Fruit fly (Drosophila melanogaster) whole organism, embryonic: ENCODE results near the gene CG5440.

ENCODE experiments used
- ATbp ChIP-seq: fragments of 200-800 bp; sonication (Bioruptor generic); optimal IDR thresholded peaks from 2 replicates; lab custom pipeline; 2017; ENCODE audit warnings: missing biosample characterization, mild to moderate bottlenecking, missing genetic modification characterization, missing genetic modification reagents
- Ada2b ChIP-seq: fragments of 200-800 bp; sonication (Bioruptor generic); IDR thresholded peaks from 2 replicates; pipeline ENCODE4 v1.3.6; 2022; ENCODE audit warnings: missing biosample characterization, missing genetic modification characterization
- Atf6 ChIP-seq: fragments of 200-800 bp; sonication (Bioruptor generic); IDR thresholded peaks from 2 replicates; pipeline ENCODE4 v1.3.6; 2022; ENCODE audit warnings: missing biosample characterization, missing genetic modification characterization
- Bteb2 ChIP-seq: fragments of 200-800 bp; sonication (Bioruptor generic); optimal IDR thresholded peaks from 2 replicates; lab custom pipeline; 2016; ENCODE audit warnings: missing biosample characterization, missing genetic modification characterization
- CG11504 ChIP-seq: fragments of 200-800 bp; sonication (Bioruptor generic); optimal IDR thresholded peaks from 3 replicates; lab custom pipeline; 2019; ENCODE audit warnings: missing biosample characterization, mild to moderate bottlenecking, missing genetic modification characterization, moderate library complexity
- CG12155 ChIP-seq: fragments of 200-800 bp; sonication (Bioruptor generic); optimal IDR thresholded peaks from 3 replicates; lab custom pipeline; 2016; ENCODE audit warnings: missing biosample characterization, missing genetic modification characterization
- CG12236 ChIP-seq: fragments of 200-800 bp; sonication (Bioruptor generic); optimal IDR thresholded peaks from 2 replicates; lab custom pipeline; 2016; ENCODE audit warnings: missing biosample characterization, missing genetic modification characterization
- CG12391 ChIP-seq: fragments of 200-800 bp; sonication (Bioruptor generic); optimal IDR thresholded peaks from 3 replicates; lab custom pipeline; 2018; ENCODE audit warnings: missing biosample characterization, mild to moderate bottlenecking, missing genetic modification characterization, moderate library complexity
- CG12942 ChIP-seq: fragments of 200-800 bp; sonication (Bioruptor generic); optimal IDR thresholded peaks from 3 replicates; lab custom pipeline; 2016; ENCODE audit warnings: missing biosample characterization, missing genetic modification characterization
- CG13424 ChIP-seq: fragments of 200-800 bp; sonication (Bioruptor generic); optimal IDR thresholded peaks from 2 replicates; lab custom pipeline; 2019; ENCODE audit warnings: missing biosample characterization, mild to moderate bottlenecking, missing genetic modification characterization, moderate library complexity
- CG14667 ChIP-seq: fragments of 200-800 bp; sonication (Bioruptor generic); IDR thresholded peaks from 2 replicates; pipeline ENCODE4 v1.3.6; 2022; ENCODE audit warnings: missing biosample characterization, missing genetic modification characterization
- CG14965 ChIP-seq: fragments of 200-800 bp; sonication (Bioruptor generic); optimal IDR thresholded peaks from 2 replicates; lab custom pipeline; 2016; ENCODE audit warnings: missing biosample characterization, missing genetic modification characterization, borderline replicate concordance
- CG15514 ChIP-seq: fragments of 200-800 bp; sonication (Bioruptor generic); optimal IDR thresholded peaks from 3 replicates; lab custom pipeline; 2017; ENCODE audit warnings: missing biosample characterization, missing genetic modification characterization, mild to moderate bottlenecking, moderate library complexity, missing genetic modification reagents
- CG1603 ChIP-seq: fragments of 200-800 bp; sonication (Bioruptor generic); optimal IDR thresholded peaks from 2 replicates; lab custom pipeline; 2019; ENCODE audit warnings: missing biosample characterization, mild to moderate bottlenecking, missing genetic modification characterization, moderate library complexity
- CG17385 ChIP-seq: fragments of 200-800 bp; sonication (Bioruptor generic); optimal IDR thresholded peaks from 3 replicates; lab custom pipeline; 2018; ENCODE audit warnings: missing biosample characterization, mild to moderate bottlenecking, missing genetic modification characterization
- CG18764 ChIP-seq: fragments of 200-800 bp; sonication (Bioruptor generic); optimal IDR thresholded peaks from 3 replicates; lab custom pipeline; 2016; ENCODE audit warnings: missing biosample characterization, missing genetic modification characterization
- CG3281 ChIP-seq: fragments of 200-800 bp; sonication (Bioruptor generic); optimal IDR thresholded peaks from 3 replicates; lab custom pipeline; 2017; ENCODE audit warnings: missing biosample characterization, mild to moderate bottlenecking, missing genetic modification characterization
- CG4854 ChIP-seq: fragments of 200-800 bp; sonication (Bioruptor generic); optimal IDR thresholded peaks from 2 replicates; lab custom pipeline; 2016; ENCODE audit warnings: missing biosample characterization, missing genetic modification characterization, inconsistent platforms
- CG6689 ChIP-seq: fragments of 200-800 bp; sonication (Bioruptor generic); IDR thresholded peaks from 2 replicates; pipeline ENCODE4 v1.3.6; 2022; ENCODE audit warnings: missing biosample characterization, missing genetic modification characterization
- CG7987 ChIP-seq: fragments of 200-800 bp; sonication (Bioruptor generic); optimal IDR thresholded peaks from 2 replicates; lab custom pipeline; 2018; ENCODE audit warnings: missing biosample characterization, mild to moderate bottlenecking, missing genetic modification characterization, moderate library complexity
- CTCF ChIP-seq: fragments of 200-800 bp; sonication (Bioruptor generic); optimal IDR thresholded peaks from 2 replicates; lab custom pipeline; 2017; ENCODE audit warnings: missing biosample characterization, mild to moderate bottlenecking, missing genetic modification characterization, moderate library complexity
- HLH3B ChIP-seq: fragments of 200-800 bp; sonication (Bioruptor generic); IDR thresholded peaks from 2 replicates; pipeline ENCODE4 v1.3.6; 2022; ENCODE audit warnings: missing biosample characterization, missing genetic modification characterization
- HLH4C ChIP-seq: fragments of 200-800 bp; sonication (Bioruptor generic); IDR thresholded peaks from 3 replicates; pipeline ENCODE4 v1.3.6; 2022; ENCODE audit warnings: missing biosample characterization, missing genetic modification characterization; ENCODE audit not compliant: partially characterized antibody
- Hr39 ChIP-seq: fragments of >200 bp; optimal IDR thresholded peaks from 2 replicates; lab custom pipeline; 2017
- Max ChIP-seq: fragments of 200-800 bp; sonication (Bioruptor generic); optimal IDR thresholded peaks from 2 replicates; lab custom pipeline; 2016; ENCODE audit warnings: missing biosample characterization, mild to moderate bottlenecking, missing genetic modification characterization
- Med ChIP-seq: fragments of 200-800 bp; sonication (Bioruptor generic); peaks from one replicate; lab custom pipeline; 2016; ENCODE audit warnings: missing biosample characterization, missing genetic modification characterization, mild to moderate bottlenecking, inconsistent platforms, moderate library complexity
- Nf-YB ChIP-seq: fragments of 200-800 bp; sonication (Bioruptor generic); optimal IDR thresholded peaks from 3 replicates; lab custom pipeline; 2019; ENCODE audit warnings: missing biosample characterization, mild to moderate bottlenecking, missing genetic modification characterization, moderate library complexity
- PHDP ChIP-seq: fragments of 200-800 bp; sonication (Bioruptor generic); optimal IDR thresholded peaks from 3 replicates; lab custom pipeline; 2018; ENCODE audit warnings: missing biosample characterization, mild to moderate bottlenecking, missing genetic modification characterization, moderate library complexity
- Sox102F ChIP-seq: fragments of 200-800 bp; sonication (Bioruptor generic); optimal IDR thresholded peaks from 2 replicates; lab custom pipeline; 2018; ENCODE audit warnings: missing biosample characterization, mild to moderate bottlenecking, missing genetic modification characterization, moderate library complexity
- ara ChIP-seq: fragments of 200-800 bp; sonication (Bioruptor generic); IDR thresholded peaks from 2 replicates; pipeline ENCODE4 v1.3.6; 2022; ENCODE audit warnings: missing biosample characterization, missing genetic modification characterization
- bbx ChIP-seq: fragments of 200-800 bp; sonication (Bioruptor generic); IDR thresholded peaks from 2 replicates; pipeline ENCODE4 v1.3.6; 2022; ENCODE audit warnings: missing biosample characterization, missing genetic modification characterization; ENCODE audit not compliant: partially characterized antibody
- bsh ChIP-seq, 2 experiments: fragments of 200-800 bp; sonication (Bioruptor generic); optimal IDR thresholded peaks; 2 replicates each; lab custom pipeline; 2017 to 2018; ENCODE audit warnings: mild to moderate bottlenecking in 2 of 2, missing biosample characterization in 2 of 2, missing genetic modification characterization in 2 of 2, moderate library complexity in 1 of 2
- dan ChIP-seq: fragments of 200-800 bp; sonication (Bioruptor generic); IDR thresholded peaks from 2 replicates; pipeline ENCODE4 v1.3.6; 2022; ENCODE audit warnings: missing biosample characterization, missing genetic modification characterization
- dimm ChIP-seq: fragments of 200-800 bp; sonication (Bioruptor generic); IDR thresholded peaks from 2 replicates; pipeline ENCODE4 v1.3.6; 2022; ENCODE audit warnings: missing biosample characterization, missing genetic modification characterization
- ewg ChIP-seq: fragments of 200-800 bp; sonication (Bioruptor generic); optimal IDR thresholded peaks from 3 replicates; lab custom pipeline; 2017; ENCODE audit warnings: mild to moderate bottlenecking, missing biosample characterization, missing genetic modification reagents, missing genetic modification characterization
- fd96Cb ChIP-seq: fragments of 200-800 bp; sonication (Bioruptor generic); optimal IDR thresholded peaks from 2 replicates; lab custom pipeline; 2018; ENCODE audit warnings: missing biosample characterization, mild to moderate bottlenecking, missing genetic modification characterization, moderate library complexity
- gce ChIP-seq: fragments of 200-800 bp; sonication (Bioruptor generic); IDR thresholded peaks from 3 replicates; pipeline ENCODE4 v1.3.6; 2022; ENCODE audit warnings: missing biosample characterization, missing genetic modification characterization
- gem ChIP-seq: fragments of 200-800 bp; sonication (Bioruptor generic); optimal IDR thresholded peaks from 2 replicates; lab custom pipeline; 2019; ENCODE audit warnings: missing biosample characterization, mild to moderate bottlenecking, missing genetic modification characterization, moderate library complexity
- grn ChIP-seq: fragments of 200-800 bp; sonication (Bioruptor generic); optimal IDR thresholded peaks from 3 replicates; lab custom pipeline; 2017; ENCODE audit warnings: missing biosample characterization, missing genetic modification characterization
- lmd ChIP-seq: fragments of 200-800 bp; sonication (Bioruptor generic); IDR thresholded peaks from 2 replicates; pipeline ENCODE4 v1.3.6; 2022; ENCODE audit warnings: missing biosample characterization, missing genetic modification characterization
- nmo ChIP-seq: fragments of 200-800 bp; sonication (Bioruptor generic); optimal IDR thresholded peaks from 2 replicates; lab custom pipeline; 2018; ENCODE audit warnings: missing biosample characterization, mild to moderate bottlenecking, missing genetic modification characterization, moderate library complexity
- odd ChIP-seq: fragments of 200-800 bp; sonication (Bioruptor generic); optimal IDR thresholded peaks from 2 replicates; lab custom pipeline; 2017; ENCODE audit warnings: missing biosample characterization, mild to moderate bottlenecking, missing genetic modification characterization
- otp ChIP-seq: fragments of 200-800 bp; sonication (Bioruptor generic); IDR thresholded peaks from 3 replicates; pipeline ENCODE4, ENCODE4 v1.3.6; 2022; ENCODE audit warnings: missing biosample characterization, missing genetic modification characterization
- pho ChIP-seq: fragments of 200-800 bp; sonication (Bioruptor generic); optimal IDR thresholded peaks from 2 replicates; lab custom pipeline; 2016; ENCODE audit warnings: missing biosample characterization, missing genetic modification characterization
- prd ChIP-seq, 3 experiments: fragments of >200 bp in 2 of 3; fragments of 200-800 bp in 1 of 3; sonication (Bioruptor generic) in 1 of 3; optimal IDR thresholded peaks in 2 of 3; IDR thresholded peaks in 1 of 3; 2 replicates in 2 of 3; 3 replicates in 1 of 3; pipeline versions ENCODE4 v1.3.6 to Lab custom; 2017 to 2022; ENCODE audit warnings: missing biosample characterization in 1 of 3, missing genetic modification characterization in 1 of 3
- ranshi ChIP-seq: fragments of 200-800 bp; sonication (Bioruptor generic); IDR thresholded peaks from 2 replicates; pipeline ENCODE4 v1.3.6; 2022; ENCODE audit warnings: missing biosample characterization, missing genetic modification characterization
- row ChIP-seq: fragments of 200-800 bp; sonication (Bioruptor generic); IDR thresholded peaks from 3 replicates; pipeline ENCODE4 v1.3.6; 2022; ENCODE audit warnings: missing biosample characterization, missing genetic modification characterization
- sens ChIP-seq: fragments of 200-800 bp; sonication (Bioruptor generic); peaks from one replicate; lab custom pipeline; 2016; ENCODE audit warnings: missing biosample characterization, missing genetic modification characterization
- sisA ChIP-seq: fragments of 200-800 bp; sonication (Bioruptor generic); IDR thresholded peaks from 2 replicates; pipeline ENCODE4 v1.3.6; 2022; ENCODE audit warnings: missing biosample characterization, missing genetic modification characterization
- twi ChIP-seq: fragments of 200-800 bp; optimal IDR thresholded peaks from 2 replicates; lab custom pipeline; 2019; ENCODE audit warnings: missing biosample characterization, mild to moderate bottlenecking, missing genetic modification characterization, moderate library complexity
- zfh1 ChIP-seq: fragments of 200-800 bp; sonication (Bioruptor generic); IDR thresholded peaks from 3 replicates; pipeline ENCODE4 v1.3.6; 2022; ENCODE audit warnings: missing biosample characterization, missing genetic modification characterization

CG5440 gene

DNA sequence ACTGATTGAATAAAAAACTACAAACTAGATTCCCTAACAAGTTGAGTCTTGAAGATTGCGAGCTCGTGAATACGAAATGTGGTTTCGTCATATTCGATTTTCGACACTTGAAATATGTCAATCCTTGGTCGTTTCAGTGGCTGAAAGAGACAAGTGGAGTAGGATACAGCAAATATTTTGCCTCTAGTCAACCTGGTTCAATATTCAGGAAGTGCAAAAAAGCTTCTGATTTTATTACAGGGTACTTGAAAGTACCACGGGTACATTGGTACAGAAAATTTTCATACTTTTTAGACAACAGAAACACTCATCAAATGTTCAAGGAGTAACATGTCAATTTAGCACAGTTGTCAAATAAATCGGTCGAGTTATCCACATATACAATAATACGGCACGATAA, at the start of gene CG5440:
CG5440 (plus strand) TSS at position 301 of the 400 bp plus-strand sequence.
- TF ChIP-seq CTCF (GFP tag; lab: Kevin White, UChicago), result no peak
- no peak for TF ChIP-seq CG3281 (GFP tag; lab: Kevin White, UChicago)
- TF ChIP-seq CG6689, result no peak
- TF ChIP-seq CG12155, result no peak
- no peak for TF ChIP-seq bbx (GFP tag; lab: Robert Waterston, UW)
- TF ChIP-seq gce (GFP tag; lab: Robert Waterston, UW), result no peak
- no peak for TF ChIP-seq Atf6 (GFP tag; lab: Robert Waterston, UW)
- no peak for TF ChIP-seq odd (GFP tag; lab: Kevin White, UChicago)
- no peak for TF ChIP-seq Nf-YB
- no peak for TF ChIP-seq pho (GFP tag; lab: Kevin White, UChicago)
- TF ChIP-seq grn, result no peak
- no peak for TF ChIP-seq CG13424 (tag; lab: Kevin White, UChicago)
- TF ChIP-seq CG14965, result no peak
- no peak for TF ChIP-seq Ada2b (GFP tag; lab: Robert Waterston, UW)
- TF ChIP-seq CG15514, result no peak
- TF ChIP-seq CG7987 (GFP tag; lab: Kevin White, UChicago), result no peak
- no peak for TF ChIP-seq twi (tag; lab: Kevin White, UChicago)
- TF ChIP-seq Bteb2 (GFP tag; lab: Kevin White, UChicago), result no peak
- TF ChIP-seq CG4854 (GFP tag; lab: Kevin White, UChicago), result no peak

DNA sequence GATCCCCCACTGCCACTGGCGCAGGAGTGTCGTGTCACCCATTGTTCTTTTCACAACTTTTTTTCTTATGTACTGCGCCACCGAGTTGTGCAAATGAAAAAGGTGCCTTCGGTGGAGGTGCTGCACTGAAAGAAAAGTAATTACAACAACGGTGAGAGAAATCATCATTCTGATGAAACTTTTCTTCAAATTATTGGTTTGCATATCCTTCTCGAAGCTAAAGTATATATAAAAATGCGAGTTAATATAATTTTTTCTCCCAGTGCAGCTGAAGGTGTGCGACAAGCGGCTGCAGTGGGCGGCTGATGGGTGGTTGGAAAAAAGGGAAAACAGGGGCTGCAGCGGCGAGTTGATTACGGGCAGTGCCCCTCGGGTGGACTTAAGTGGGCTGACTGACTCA, 21.6 kb upstream of the CG5440 start:
- TF ChIP-seq Med (GFP tag; lab: Kevin White, UChicago) (peak; percentile 66), row (GFP tag; lab: Robert Waterston, UW) (0 out of 3 replicates have a peak, but pooled peaks have one; percentile 33), CG14667 (no peak), otp (0 out of 3 replicates have a peak, but pooled peaks have one; percentile 17), sisA (GFP tag; lab: Robert Waterston, UW) (peak; percentile 39; the same call in 1 of the 2 replicates), zfh1 (GFP tag; lab: Robert Waterston, UW) (0 out of 3 replicates have a peak, but pooled peaks have one; percentile 29), prd (optimal IDR thresholded peaks at IDR 0.05; lab: Kevin White, UChicago) (no peak), prd (GFP tag; IDR thresholded peaks at IDR 0.05; lab: Robert Waterston, UW) (peak; percentile 30; the same call in 1 of the 3 replicates), ranshi (GFP tag; lab: Robert Waterston, UW) (peak; percentile 8; the same call in 1 of the 2 replicates), fd96Cb (tag; lab: Kevin White, UChicago) (peak; percentile 4), lmd (GFP tag; lab: Robert Waterston, UW) (peak; percentile 33; the same call in 1 of the 2 replicates), nmo (GFP tag; lab: Kevin White, UChicago) (peak; percentile 5), CG12236 (GFP tag; lab: Kevin White, UChicago) (no peak), ewg (GFP tag; lab: Kevin White, UChicago) (no peak), CG12391 (peak; percentile 19), Max (GFP tag; lab: Kevin White, UChicago) (no peak), HLH3B (GFP tag; lab: Robert Waterston, UW) (peak; percentile 42; the same call in 1 of the 2 replicates), gem (tag; lab: Kevin White, UChicago) (peak; percentile 47), Sox102F (peak; percentile 37), Hr39 (lab: Kevin White, UChicago) (no peak), ara (no peak), CG11504 (tag; lab: Kevin White, UChicago) (peak; percentile 13), CG12942 (GFP tag; lab: Kevin White, UChicago) (no peak), HLH4C (GFP tag; lab: Robert Waterston, UW) (no peak), sens (GFP tag; lab: Kevin White, UChicago) (peak; percentile 72), CG1603 (peak; percentile 39), PHDP (tag; lab: Kevin White, UChicago) (peak; percentile 21), ATbp (GFP tag; lab: Kevin White, UChicago) (peak; percentile 40), bsh (GFP tag; optimal IDR thresholded peaks at IDR 0.05; lab: Kevin White, UChicago) (peak in 1 of 2 experiments; percentile 25), CG17385 (GFP tag; lab: Kevin White, UChicago) (no peak), dan (GFP tag; lab: Robert Waterston, UW) (no peak), CG18764 (GFP tag; lab: Kevin White, UChicago) (no peak), dimm (GFP tag; lab: Robert Waterston, UW) (no peak)
